Fruit fly (Drosophila melanogaster) whole organism, embryonic: ENCODE results near the gene CG1440.

Experiments used
- B-H1 ChIP-seq: fragments of 200-800 bp; sonication (Bioruptor generic); IDR thresholded peaks from 3 replicates; pipeline ENCODE4 v1.3.6; 2022; ENCODE audit warnings: missing biosample characterization, missing genetic modification characterization
- BEAF-32 ChIP-seq: fragments of 200-800 bp; sonication (Bioruptor generic); optimal IDR thresholded peaks from 3 replicates; lab custom pipeline; 2017; ENCODE audit warnings: missing biosample characterization, missing genetic modification characterization, mild to moderate bottlenecking, moderate library complexity, missing genetic modification reagents
- CG10321 ChIP-seq: fragments of 200-800 bp; sonication (Bioruptor generic); IDR thresholded peaks from 2 replicates; pipeline ENCODE4 v1.3.6; 2022; ENCODE audit warnings: missing biosample characterization, missing genetic modification characterization
- CG10565 ChIP-seq: fragments of 200-800 bp; sonication (Bioruptor generic); optimal IDR thresholded peaks from 3 replicates; lab custom pipeline; 2016; ENCODE audit warnings: missing biosample characterization, mild to moderate bottlenecking, missing genetic modification characterization
- CG11398 ChIP-seq: fragments of 200-800 bp; sonication (Bioruptor generic); optimal IDR thresholded peaks from 2 replicates; lab custom pipeline; 2016; ENCODE audit warnings: missing biosample characterization, missing genetic modification characterization
- CG11504 ChIP-seq: fragments of 200-800 bp; sonication (Bioruptor generic); optimal IDR thresholded peaks from 3 replicates; lab custom pipeline; 2019; ENCODE audit warnings: missing biosample characterization, mild to moderate bottlenecking, missing genetic modification characterization, moderate library complexity
- CG11560 ChIP-seq: fragments of 200-800 bp; sonication (Bioruptor generic); IDR thresholded peaks from 3 replicates; pipeline ENCODE4 v1.3.6; 2022; ENCODE audit warnings: missing biosample characterization, missing genetic modification characterization
- CG11695 ChIP-seq: fragments of 200-800 bp; sonication (Bioruptor generic); IDR thresholded peaks from 3 replicates; pipeline ENCODE4 v1.3.6; 2022; ENCODE audit warnings: missing biosample characterization, missing genetic modification characterization
- CG12769 ChIP-seq: fragments of 200-800 bp; sonication (Bioruptor generic); optimal IDR thresholded peaks from 2 replicates; lab custom pipeline; 2019; ENCODE audit warnings: missing biosample characterization, mild to moderate bottlenecking, missing genetic modification characterization, moderate library complexity
- CG13287 ChIP-seq: fragments of 200-800 bp; sonication (Bioruptor generic); IDR thresholded peaks from 2 replicates; pipeline ENCODE4 v1.3.6; 2022; ENCODE audit warnings: missing biosample characterization, missing genetic modification characterization; ENCODE audit not compliant: partially characterized antibody
- CG13424 ChIP-seq: fragments of 200-800 bp; sonication (Bioruptor generic); optimal IDR thresholded peaks from 2 replicates; lab custom pipeline; 2019; ENCODE audit warnings: missing biosample characterization, mild to moderate bottlenecking, missing genetic modification characterization, moderate library complexity
- CG14050 ChIP-seq: fragments of 200-800 bp; sonication (Bioruptor generic); IDR thresholded peaks from 3 replicates; pipeline ENCODE4 v1.3.6; 2022; ENCODE audit warnings: missing biosample characterization, missing genetic modification characterization
- CG15514 ChIP-seq: fragments of 200-800 bp; sonication (Bioruptor generic); optimal IDR thresholded peaks from 3 replicates; lab custom pipeline; 2017; ENCODE audit warnings: missing biosample characterization, missing genetic modification characterization, mild to moderate bottlenecking, moderate library complexity, missing genetic modification reagents
- CG17186 ChIP-seq: fragments of 200-800 bp; sonication (Bioruptor generic); optimal IDR thresholded peaks from 3 replicates; lab custom pipeline; 2017; ENCODE audit warnings: missing biosample characterization, missing genetic modification reagents, missing genetic modification characterization
- CG17802 ChIP-seq: fragments of 200-800 bp; sonication (Bioruptor generic); optimal IDR thresholded peaks from 2 replicates; lab custom pipeline; 2018; ENCODE audit warnings: missing biosample characterization, mild to moderate bottlenecking, missing genetic modification characterization, moderate library complexity
- CG33213 ChIP-seq: fragments of 200-800 bp; sonication (Bioruptor generic); optimal IDR thresholded peaks from 3 replicates; lab custom pipeline; 2016; ENCODE audit warnings: missing biosample characterization, missing genetic modification characterization
- CG3726 ChIP-seq: fragments of 200-800 bp; sonication (Bioruptor generic); IDR thresholded peaks from 3 replicates; pipeline ENCODE4, ENCODE4 v1.3.6; 2022; ENCODE audit warnings: missing biosample characterization, missing genetic modification characterization
- CG4617 ChIP-seq: fragments of 200-800 bp; sonication (Bioruptor generic); optimal IDR thresholded peaks from 3 replicates; lab custom pipeline; 2016; ENCODE audit warnings: missing biosample characterization, missing genetic modification characterization, borderline replicate concordance
- CG5180 ChIP-seq: fragments of 200-800 bp; sonication (Bioruptor generic); optimal IDR thresholded peaks from 3 replicates; lab custom pipeline; 2017; ENCODE audit warnings: missing biosample characterization, missing genetic modification characterization, mild to moderate bottlenecking, moderate library complexity, missing genetic modification reagents
- CG7987 ChIP-seq: fragments of 200-800 bp; sonication (Bioruptor generic); optimal IDR thresholded peaks from 2 replicates; lab custom pipeline; 2018; ENCODE audit warnings: missing biosample characterization, mild to moderate bottlenecking, missing genetic modification characterization, moderate library complexity
- CG8359 ChIP-seq: fragments of 200-800 bp; sonication (Bioruptor generic); optimal IDR thresholded peaks from 2 replicates; lab custom pipeline; 2017; ENCODE audit warnings: missing biosample characterization, mild to moderate bottlenecking, missing genetic modification characterization, borderline replicate concordance
- Dp ChIP-seq: fragments of 200-800 bp; sonication (Bioruptor generic); optimal IDR thresholded peaks from 2 replicates; lab custom pipeline; 2018; ENCODE audit warnings: missing biosample characterization, mild to moderate bottlenecking, missing genetic modification characterization, moderate library complexity
- Gsc ChIP-seq: fragments of 200-800 bp; sonication (Bioruptor generic); IDR thresholded peaks from 2 replicates; pipeline ENCODE4 v1.3.6; 2022; ENCODE audit warnings: missing biosample characterization, missing genetic modification characterization
- Gug ChIP-seq: fragments of 200-800 bp; sonication (Bioruptor generic); IDR thresholded peaks from 4 replicates; pipeline ENCODE4 v1.3.6; 2022; ENCODE audit warnings: missing biosample characterization, missing genetic modification characterization
- H2.0 ChIP-seq: fragments of 200-800 bp; sonication (Bioruptor generic); IDR thresholded peaks from 2 replicates; pipeline ENCODE4 v1.3.6; 2022; ENCODE audit warnings: missing biosample characterization, missing genetic modification characterization
- Hand ChIP-seq: fragments of 200-800 bp; sonication (Bioruptor generic); optimal IDR thresholded peaks from 2 replicates; lab custom pipeline; 2017; ENCODE audit warnings: mild to moderate bottlenecking, missing biosample characterization, missing genetic modification reagents, missing genetic modification characterization
- Hey ChIP-seq: fragments of 200-800 bp; sonication (Bioruptor generic); optimal IDR thresholded peaks from 3 replicates; lab custom pipeline; 2018; ENCODE audit warnings: missing biosample characterization, mild to moderate bottlenecking, missing genetic modification characterization
- MBD-R2 ChIP-seq: fragments of 200-800 bp; sonication (Bioruptor generic); IDR thresholded peaks from 2 replicates; pipeline ENCODE4 v1.3.6; 2022; ENCODE audit warnings: missing biosample characterization, missing genetic modification characterization
- Mes4 ChIP-seq: fragments of 200-800 bp; sonication (Bioruptor generic); optimal IDR thresholded peaks from 2 replicates; lab custom pipeline; 2016; ENCODE audit warnings: missing biosample characterization, missing genetic modification characterization
- Nf-YA ChIP-seq: fragments of 200-800 bp; sonication (Bioruptor generic); IDR thresholded peaks from 2 replicates; pipeline ENCODE4 v1.3.6; 2022; ENCODE audit warnings: missing biosample characterization, missing genetic modification characterization
- Nf-YC ChIP-seq: fragments of 200-800 bp; optimal IDR thresholded peaks from 3 replicates; lab custom pipeline; 2019; ENCODE audit warnings: missing biosample characterization, mild to moderate bottlenecking, missing genetic modification characterization, moderate library complexity
- YL-1 ChIP-seq: fragments of 200-800 bp; sonication (Bioruptor generic); optimal IDR thresholded peaks from 3 replicates; lab custom pipeline; 2017; ENCODE audit warnings: missing biosample characterization, mild to moderate bottlenecking, missing genetic modification characterization
- ase ChIP-seq: fragments of 200-800 bp; sonication (Bioruptor generic); IDR thresholded peaks from 3 replicates; pipeline ENCODE4 v1.3.6; 2022; ENCODE audit warnings: missing biosample characterization, missing genetic modification characterization
- ato ChIP-seq: fragments of 200-800 bp; sonication (Bioruptor generic); IDR thresholded peaks from 2 replicates; pipeline ENCODE4 v1.3.6; 2022; ENCODE audit warnings: missing biosample characterization, missing genetic modification characterization; ENCODE audit not compliant: partially characterized antibody
- bcd ChIP-seq: fragments of 200-800 bp; sonication (Bioruptor generic); optimal IDR thresholded peaks from 2 replicates; lab custom pipeline; 2017; ENCODE audit warnings: missing biosample characterization, mild to moderate bottlenecking, missing genetic modification characterization
- crol ChIP-seq: fragments of 200-800 bp; sonication (Bioruptor generic); IDR thresholded peaks from 2 replicates; pipeline ENCODE4 v1.3.6; 2022; ENCODE audit warnings: missing biosample characterization, missing genetic modification characterization
- fd102C ChIP-seq: fragments of 200-800 bp; sonication (Bioruptor generic); optimal IDR thresholded peaks from 2 replicates; lab custom pipeline; 2018; ENCODE audit warnings: missing biosample characterization, mild to moderate bottlenecking, missing genetic modification characterization, moderate library complexity
- fd64A ChIP-seq: fragments of 200-800 bp; sonication (Bioruptor generic); optimal IDR thresholded peaks from 3 replicates; lab custom pipeline; 2018; ENCODE audit warnings: missing biosample characterization, mild to moderate bottlenecking, missing genetic modification characterization
- grau ChIP-seq: fragments of 200-800 bp; optimal IDR thresholded peaks from 3 replicates; lab custom pipeline; 2019; ENCODE audit warnings: missing biosample characterization, mild to moderate bottlenecking, missing genetic modification characterization, moderate library complexity
- gro ChIP-seq: fragments of 200-800 bp; sonication (Bioruptor generic); optimal IDR thresholded peaks from 2 replicates; lab custom pipeline; 2016; ENCODE audit warnings: missing biosample characterization, missing genetic modification characterization
- hb ChIP-seq: fragments of 200-800 bp; sonication (Bioruptor generic); IDR thresholded peaks from 3 replicates; pipeline ENCODE4 v1.3.6; 2022; ENCODE audit warnings: missing biosample characterization, missing genetic modification characterization; ENCODE audit not compliant: partially characterized antibody
- otp ChIP-seq: fragments of 200-800 bp; sonication (Bioruptor generic); IDR thresholded peaks from 3 replicates; pipeline ENCODE4, ENCODE4 v1.3.6; 2022; ENCODE audit warnings: missing biosample characterization, missing genetic modification characterization
- pfk ChIP-seq: fragments of 200-800 bp; sonication (Bioruptor generic); optimal IDR thresholded peaks from 2 replicates; lab custom pipeline; 2018; ENCODE audit warnings: missing biosample characterization, mild to moderate bottlenecking, missing genetic modification characterization, moderate library complexity
- pho ChIP-seq: fragments of 200-800 bp; sonication (Bioruptor generic); optimal IDR thresholded peaks from 2 replicates; lab custom pipeline; 2016; ENCODE audit warnings: missing biosample characterization, missing genetic modification characterization
- ranshi ChIP-seq: fragments of 200-800 bp; sonication (Bioruptor generic); IDR thresholded peaks from 2 replicates; pipeline ENCODE4 v1.3.6; 2022; ENCODE audit warnings: missing biosample characterization, missing genetic modification characterization
- salm ChIP-seq: fragments of 200-800 bp; sonication (Bioruptor generic); optimal IDR thresholded peaks from 2 replicates; lab custom pipeline; 2018; ENCODE audit warnings: missing biosample characterization, mild to moderate bottlenecking, missing genetic modification characterization
- schlank ChIP-seq: fragments of 200-800 bp; sonication (Bioruptor generic); optimal IDR thresholded peaks from 2 replicates; lab custom pipeline; 2018; ENCODE audit warnings: missing biosample characterization, mild to moderate bottlenecking, missing genetic modification characterization
- seq ChIP-seq: fragments of 200-800 bp; sonication (Bioruptor generic); IDR thresholded peaks from 2 replicates; pipeline ENCODE4 v1.3.6; 2022; ENCODE audit warnings: missing biosample characterization, missing genetic modification characterization
- trh ChIP-seq: fragments of 200-800 bp; sonication (Bioruptor generic); optimal IDR thresholded peaks from 2 replicates; lab custom pipeline; 2016; ENCODE audit warnings: missing biosample characterization, missing genetic modification characterization
- tx ChIP-seq: fragments of 200-800 bp; sonication (Bioruptor generic); optimal IDR thresholded peaks from 2 replicates; lab custom pipeline; 2016; ENCODE audit warnings: missing biosample characterization, missing genetic modification characterization

CG1440 gene

dm6 chrX:8407124-8407775 lies 29.6 kb upstream of the CG1440 start, which contains the start of gene PIG-T (continued):
- TF ChIP-seq CG13287 (peak; percentile 44; the same call in 1 of the 2 replicates), CG11695 (no peak), salm (no peak), CG11504 (no peak), tx (GFP tag; lab: Kevin White, UChicago) (no peak), CG15514 (peak; percentile 86), gro (no peak), fd102C (GFP tag; lab: Kevin White, UChicago) (no peak), Gug (no peak), Mes4 (GFP tag; lab: Kevin White, UChicago) (no peak), CG17186 (GFP tag; lab: Kevin White, UChicago) (no peak), MBD-R2 (GFP tag; lab: Robert Waterston, UW) (peak; percentile 51), otp (GFP tag; lab: Robert Waterston, UW) (no peak), fd64A (GFP tag; lab: Kevin White, UChicago) (no peak), bcd (GFP tag; lab: Kevin White, UChicago) (no peak), BEAF-32 (GFP tag; lab: Kevin White, UChicago) (peak; percentile 49), CG7987 (GFP tag; lab: Kevin White, UChicago) (no peak), ato (GFP tag; lab: Robert Waterston, UW) (no peak), ranshi (GFP tag; lab: Robert Waterston, UW) (no peak), CG10565 (GFP tag; lab: Kevin White, UChicago) (no peak), CG8359 (GFP tag; lab: Kevin White, UChicago) (no peak), ase (GFP tag; lab: Robert Waterston, UW) (no peak), YL-1 (GFP tag; lab: Kevin White, UChicago) (no peak), CG11560 (no peak), Nf-YA (GFP tag; lab: Robert Waterston, UW) (no peak), Nf-YC (tag; lab: Kevin White, UChicago) (peak; percentile 2), CG11398 (GFP tag; lab: Kevin White, UChicago) (no peak), Hand (GFP tag; lab: Kevin White, UChicago) (no peak), CG3726 (GFP tag; lab: Robert Waterston, UW) (no peak), seq (no peak), CG12769 (tag; lab: Kevin White, UChicago) (no peak), crol (GFP tag; lab: Robert Waterston, UW) (no peak), CG14050 (GFP tag; lab: Robert Waterston, UW) (no peak), CG10321 (GFP tag; lab: Robert Waterston, UW) (no peak), schlank (tag; lab: Kevin White, UChicago) (no peak), pho (GFP tag; lab: Kevin White, UChicago) (no peak), trh (GFP tag; lab: Kevin White, UChicago) (no peak), CG33213 (GFP tag; lab: Kevin White, UChicago) (peak; percentile 16), CG5180 (GFP tag; lab: Kevin White, UChicago) (no peak), B-H1 (GFP tag; lab: Robert Waterston, UW) (no peak), CG13424 (tag; lab: Kevin White, UChicago) (no peak), grau (tag; lab: Kevin White, UChicago) (no peak), Dp (GFP tag; lab: Kevin White, UChicago) (peak; percentile 74), hb (no peak), pfk (GFP tag; lab: Kevin White, UChicago) (no peak), CG4617 (GFP tag; lab: Kevin White, UChicago) (peak; percentile 71), H2.0 (GFP tag; lab: Robert Waterston, UW) (no peak), CG17802 (tag; lab: Kevin White, UChicago) (no peak), Hey (no peak), Gsc (no peak)
